Worm (Caenorhabditis elegans) whole organism, L3 larva: ENCODE measurements around the gene trr-1.

Source experiments
- ama-1 ChIP-seq: fragments of 150-350 bp; optimal IDR thresholded peaks from 2 replicates; lab custom pipeline; 2018
- egl-27 ChIP-seq: sonication (generic microtip); optimal IDR thresholded peaks from 4 replicates; lab custom pipeline; 2017; ENCODE audit warnings: missing biosample characterization, missing genetic modification reagents, missing genetic modification characterization
- elt-1 ChIP-seq: fragments of 150-350 bp; optimal IDR thresholded peaks from 2 replicates; lab custom pipeline; 2014; ENCODE audit warnings: missing biosample characterization, missing genetic modification characterization
- hmg-11 ChIP-seq: sonication (generic microtip); optimal IDR thresholded peaks from 2 replicates; lab custom pipeline; 2016; ENCODE audit warnings: missing genetic modification characterization, missing compliant biosample characterization
- lsy-12 ChIP-seq: sonication (generic microtip); optimal IDR thresholded peaks from 2 replicates; lab custom pipeline; 2016; ENCODE audit warnings: mild to moderate bottlenecking, missing genetic modification characterization, missing compliant biosample characterization
- nhr-23 ChIP-seq: fragments of 150-350 bp; optimal IDR thresholded peaks from 2 replicates; lab custom pipeline; 2014; ENCODE audit warnings: missing biosample characterization, missing genetic modification reagents, missing genetic modification characterization
- nhr-237 ChIP-seq: fragments of 150-350 bp; optimal IDR thresholded peaks from 2 replicates; lab custom pipeline; 2014; ENCODE audit warnings: missing biosample characterization, missing genetic modification characterization
- nhr-28 ChIP-seq: fragments of 150-350 bp; optimal IDR thresholded peaks from 2 replicates; lab custom pipeline; 2014; ENCODE audit warnings: missing biosample characterization, missing genetic modification characterization
- skn-1 ChIP-seq: fragments of 150-350 bp; optimal IDR thresholded peaks from 2 replicates; lab custom pipeline; 2014; ENCODE audit warnings: missing biosample characterization, missing genetic modification characterization
- snpc-4 ChIP-seq: fragments of 150-350 bp; optimal IDR thresholded peaks from 2 replicates; lab custom pipeline; 2014; ENCODE audit warnings: missing biosample characterization, missing genetic modification characterization
- tbx-2 ChIP-seq: sonication (generic microtip); optimal IDR thresholded peaks from 2 replicates; lab custom pipeline; 2016; ENCODE audit warnings: mild to moderate bottlenecking, missing genetic modification characterization, missing compliant biosample characterization
- unc-62 ChIP-seq: fragments of 150-350 bp; sonication (generic microtip); optimal IDR thresholded peaks from 4 replicates; lab custom pipeline; 2014; ENCODE audit warnings: missing biosample characterization, missing genetic modification reagents, missing genetic modification characterization
- zag-1 ChIP-seq: fragments of 150-350 bp; optimal IDR thresholded peaks from 2 replicates; lab custom pipeline; 2014; ENCODE audit warnings: missing biosample characterization, missing genetic modification characterization
- ztf-11 ChIP-seq: fragments of 150-350 bp; optimal IDR thresholded peaks from 2 replicates; lab custom pipeline; 2014; ENCODE audit warnings: missing biosample characterization, missing genetic modification characterization

ce11 chrII:11675877-11676473 is at the start of gene trr-1, which contains the start of gene C47D12.2:
- TF ChIP-seq skn-1 (peak; percentile 16), snpc-4 (tag; lab: Kevin White, UChicago) (no peak), elt-1 (tag; lab: Kevin White, UChicago) (no peak), egl-27 (tag; lab: Kevin White, UChicago) (no peak), nhr-28 (tag; lab: Kevin White, UChicago) (no peak), ama-1 (lab: Kevin White, UChicago) (no peak), unc-62 (GFP tag; lab: Kevin White, UChicago) (no peak), zag-1 (tag; lab: Kevin White, UChicago) (no peak), nhr-237 (tag; lab: Kevin White, UChicago) (no peak), nhr-23 (tag; lab: Kevin White, UChicago) (peak; percentile 79), lsy-12 (peak; percentile 10), ztf-11 (tag; lab: Kevin White, UChicago) (no peak), tbx-2 (tag; lab: Kevin White, UChicago) (no peak), hmg-11 (tag; lab: Kevin White, UChicago) (no peak)
